Fruit fly (Drosophila melanogaster) whole organism, embryonic: ENCODE data around the gene CG32544.

Experiments used
- Atf-2 ChIP-seq: fragments of 200-800 bp; sonication (Bioruptor generic); optimal IDR thresholded peaks from 2 replicates; lab custom pipeline; 2016; ENCODE audit warnings: missing biosample characterization, missing genetic modification characterization
- BEAF-32 ChIP-seq: fragments of 200-800 bp; sonication (Bioruptor generic); optimal IDR thresholded peaks from 3 replicates; lab custom pipeline; 2017; ENCODE audit warnings: missing biosample characterization, missing genetic modification characterization, mild to moderate bottlenecking, moderate library complexity, missing genetic modification reagents
- CG11247 ChIP-seq: fragments of 200-800 bp; sonication (Bioruptor generic); IDR thresholded peaks from 2 replicates; pipeline ENCODE4 v1.3.6; 2022; ENCODE audit warnings: missing biosample characterization, missing genetic modification characterization
- CG12659 ChIP-seq: fragments of 200-800 bp; sonication (Bioruptor generic); optimal IDR thresholded peaks from 3 replicates; lab custom pipeline; 2017; ENCODE audit warnings: mild to moderate bottlenecking, missing biosample characterization, missing genetic modification reagents, missing genetic modification characterization
- CG13624 ChIP-seq: fragments of 200-800 bp; sonication (Bioruptor generic); optimal IDR thresholded peaks from 2 replicates; lab custom pipeline; 2016; ENCODE audit warnings: missing biosample characterization, missing genetic modification characterization
- CG15479 ChIP-seq: fragments of 200-800 bp; sonication (Bioruptor generic); optimal IDR thresholded peaks from 3 replicates; lab custom pipeline; 2019; ENCODE audit warnings: missing biosample characterization, mild to moderate bottlenecking, missing genetic modification characterization, moderate library complexity
- CG16813 ChIP-seq: fragments of 200-800 bp; sonication (Bioruptor generic); IDR thresholded peaks from 3 replicates; pipeline ENCODE4 v1.3.6; 2022; ENCODE audit warnings: missing biosample characterization, missing genetic modification characterization; ENCODE audit not compliant: partially characterized antibody
- CG4282 ChIP-seq: fragments of 200-800 bp; sonication (Bioruptor generic); optimal IDR thresholded peaks from 2 replicates; lab custom pipeline; 2016; ENCODE audit warnings: missing biosample characterization, missing genetic modification characterization
- CG4360 ChIP-seq: fragments of 200-800 bp; sonication (Bioruptor generic); IDR thresholded peaks from 2 replicates; pipeline ENCODE4 v1.3.6; 2022; ENCODE audit warnings: missing biosample characterization, missing genetic modification characterization
- CG4617 ChIP-seq: fragments of 200-800 bp; sonication (Bioruptor generic); optimal IDR thresholded peaks from 3 replicates; lab custom pipeline; 2016; ENCODE audit warnings: missing biosample characterization, missing genetic modification characterization, borderline replicate concordance
- CG4820 ChIP-seq: fragments of 200-800 bp; sonication (Bioruptor generic); optimal IDR thresholded peaks from 3 replicates; lab custom pipeline; 2016; ENCODE audit warnings: missing biosample characterization, missing genetic modification characterization
- CG8924 ChIP-seq: fragments of 200-800 bp; optimal IDR thresholded peaks from 3 replicates; lab custom pipeline; 2019; ENCODE audit warnings: missing biosample characterization, mild to moderate bottlenecking, missing genetic modification characterization, moderate library complexity
- CoRest ChIP-seq: fragments of 200-800 bp; sonication (Bioruptor generic); optimal IDR thresholded peaks from 3 replicates; lab custom pipeline; 2018; ENCODE audit warnings: missing biosample characterization, mild to moderate bottlenecking, missing genetic modification characterization, moderate library complexity
- D ChIP-seq, 2 experiments: fragments of 200-800 bp in 1 of 2; fragments of >200 bp in 1 of 2; sonication (Bioruptor generic) in 1 of 2; optimal IDR thresholded peaks; 2 replicates in 1 of 2; 3 replicates in 1 of 2; lab custom pipeline; 2017; ENCODE audit warnings: mild to moderate bottlenecking in 1 of 2, missing biosample characterization in 1 of 2, missing genetic modification characterization in 1 of 2, missing genetic modification reagents in 1 of 2
- Ets65A ChIP-seq: fragments of 200-800 bp; sonication (Bioruptor generic); peaks from one replicate; lab custom pipeline; 2016; ENCODE audit warnings: missing biosample characterization, missing genetic modification characterization
- H15 ChIP-seq: fragments of 200-800 bp; sonication (Bioruptor generic); IDR thresholded peaks from 3 replicates; pipeline ENCODE4 v1.3.6; 2022; ENCODE audit warnings: missing biosample characterization, missing genetic modification characterization
- MESR4 ChIP-seq: fragments of 200-800 bp; sonication (Bioruptor generic); optimal IDR thresholded peaks from 2 replicates; lab custom pipeline; 2018; ENCODE audit warnings: missing biosample characterization, mild to moderate bottlenecking, missing genetic modification characterization, moderate library complexity
- Med ChIP-seq: fragments of 200-800 bp; sonication (Bioruptor generic); peaks from one replicate; lab custom pipeline; 2016; ENCODE audit warnings: missing biosample characterization, missing genetic modification characterization, mild to moderate bottlenecking, inconsistent platforms, moderate library complexity
- NC2β ChIP-seq: fragments of 200-800 bp; sonication (Bioruptor generic); optimal IDR thresholded peaks from 2 replicates; lab custom pipeline; 2016; ENCODE audit warnings: missing biosample characterization, missing genetic modification characterization
- Oaz ChIP-seq: fragments of 200-800 bp; sonication (Bioruptor generic); IDR thresholded peaks from 2 replicates; pipeline ENCODE4 v1.3.6; 2022; ENCODE audit warnings: missing biosample characterization, missing genetic modification characterization
- PHDP ChIP-seq: fragments of 200-800 bp; sonication (Bioruptor generic); optimal IDR thresholded peaks from 3 replicates; lab custom pipeline; 2018; ENCODE audit warnings: missing biosample characterization, mild to moderate bottlenecking, missing genetic modification characterization, moderate library complexity
- Side ChIP-seq: fragments of 200-800 bp; sonication (Bioruptor generic); optimal IDR thresholded peaks from 2 replicates; lab custom pipeline; 2016; ENCODE audit warnings: missing biosample characterization, missing genetic modification characterization
- Sry-δ ChIP-seq: fragments of 200-800 bp; sonication (Bioruptor generic); optimal IDR thresholded peaks from 2 replicates; lab custom pipeline; 2016; ENCODE audit warnings: missing biosample characterization, missing genetic modification characterization
- TFAM ChIP-seq: fragments of 200-800 bp; sonication (Bioruptor generic); optimal IDR thresholded peaks from 2 replicates; lab custom pipeline; 2017; ENCODE audit warnings: missing biosample characterization, missing genetic modification characterization, inconsistent platforms
- bowl ChIP-seq: fragments of 200-800 bp; sonication (Bioruptor generic); IDR thresholded peaks from 2 replicates; pipeline ENCODE4 v1.3.6; 2022; ENCODE audit warnings: missing biosample characterization, missing genetic modification characterization
- corto ChIP-seq: fragments of 200-800 bp; sonication (Bioruptor generic); optimal IDR thresholded peaks from 2 replicates; lab custom pipeline; 2016; ENCODE audit warnings: missing biosample characterization, mild to moderate bottlenecking, missing genetic modification characterization, moderate library complexity
- crc ChIP-seq: fragments of 200-800 bp; sonication (Bioruptor generic); optimal IDR thresholded peaks from 2 replicates; lab custom pipeline; 2016; ENCODE audit warnings: missing biosample characterization, missing genetic modification characterization
- ems ChIP-seq: fragments of 200-800 bp; sonication (Bioruptor generic); optimal IDR thresholded peaks from 3 replicates; lab custom pipeline; 2016; ENCODE audit warnings: missing biosample characterization, missing genetic modification characterization
- esg ChIP-seq: fragments of 200-800 bp; sonication (Bioruptor generic); conservative IDR thresholded peaks from 2 replicates; pipeline ENCODE4 v1.3.6; 2022; ENCODE audit warnings: missing biosample characterization, missing genetic modification characterization
- ewg ChIP-seq: fragments of 200-800 bp; sonication (Bioruptor generic); optimal IDR thresholded peaks from 3 replicates; lab custom pipeline; 2017; ENCODE audit warnings: mild to moderate bottlenecking, missing biosample characterization, missing genetic modification reagents, missing genetic modification characterization
- eyg ChIP-seq: fragments of 200-800 bp; sonication (Bioruptor generic); optimal IDR thresholded peaks from 3 replicates; lab custom pipeline; 2016; ENCODE audit warnings: missing biosample characterization, missing genetic modification characterization
- fru ChIP-seq: fragments of >200 bp; optimal IDR thresholded peaks from 2 replicates; lab custom pipeline; 2017
- gce ChIP-seq: fragments of 200-800 bp; sonication (Bioruptor generic); IDR thresholded peaks from 3 replicates; pipeline ENCODE4 v1.3.6; 2022; ENCODE audit warnings: missing biosample characterization, missing genetic modification characterization
- gcm ChIP-seq: fragments of 200-800 bp; sonication (Bioruptor generic); optimal IDR thresholded peaks from 2 replicates; lab custom pipeline; 2019; ENCODE audit warnings: missing biosample characterization, mild to moderate bottlenecking, missing genetic modification characterization, moderate library complexity
- gfzf ChIP-seq: fragments of 200-800 bp; sonication (Bioruptor generic); optimal IDR thresholded peaks from 2 replicates; lab custom pipeline; 2016; ENCODE audit warnings: missing biosample characterization, mild to moderate bottlenecking, missing genetic modification characterization, moderate library complexity
- grn ChIP-seq: fragments of 200-800 bp; sonication (Bioruptor generic); optimal IDR thresholded peaks from 3 replicates; lab custom pipeline; 2017; ENCODE audit warnings: missing biosample characterization, missing genetic modification characterization
- h ChIP-seq: fragments of >200 bp; optimal IDR thresholded peaks from 2 replicates; lab custom pipeline; 2017
- ham ChIP-seq: fragments of 200-800 bp; sonication (Bioruptor generic); IDR thresholded peaks from 2 replicates; pipeline ENCODE4 v1.3.6; 2022; ENCODE audit warnings: missing biosample characterization, missing genetic modification characterization
- lov ChIP-seq, 2 experiments: fragments of 200-800 bp in 1 of 2; fragments of >200 bp in 1 of 2; sonication (Bioruptor generic) in 1 of 2; IDR thresholded peaks in 1 of 2; optimal IDR thresholded peaks in 1 of 2; 2 replicates in 1 of 2; 3 replicates in 1 of 2; pipeline versions ENCODE4 v1.3.6 to Lab custom; 2017 to 2022; ENCODE audit warnings: missing biosample characterization in 1 of 2, missing genetic modification characterization in 1 of 2
- nom ChIP-seq: fragments of 200-800 bp; sonication (Bioruptor generic); optimal IDR thresholded peaks from 2 replicates; lab custom pipeline; 2017; ENCODE audit warnings: missing biosample characterization, missing genetic modification characterization, mild to moderate bottlenecking, moderate library complexity, missing genetic modification reagents
- pros ChIP-seq: fragments of 200-800 bp; sonication (Bioruptor generic); optimal IDR thresholded peaks from 3 replicates; lab custom pipeline; 2019; ENCODE audit warnings: missing biosample characterization, mild to moderate bottlenecking, missing genetic modification characterization, moderate library complexity
- ranshi ChIP-seq: fragments of 200-800 bp; sonication (Bioruptor generic); IDR thresholded peaks from 2 replicates; pipeline ENCODE4 v1.3.6; 2022; ENCODE audit warnings: missing biosample characterization, missing genetic modification characterization
- row ChIP-seq: fragments of 200-800 bp; sonication (Bioruptor generic); IDR thresholded peaks from 3 replicates; pipeline ENCODE4 v1.3.6; 2022; ENCODE audit warnings: missing biosample characterization, missing genetic modification characterization
- scrt ChIP-seq: fragments of 200-800 bp; sonication (Bioruptor generic); optimal IDR thresholded peaks from 2 replicates; lab custom pipeline; 2018; ENCODE audit warnings: missing biosample characterization, mild to moderate bottlenecking, missing genetic modification characterization, moderate library complexity
- sens ChIP-seq: fragments of 200-800 bp; sonication (Bioruptor generic); peaks from one replicate; lab custom pipeline; 2016; ENCODE audit warnings: missing biosample characterization, missing genetic modification characterization
- twi ChIP-seq: fragments of 200-800 bp; optimal IDR thresholded peaks from 2 replicates; lab custom pipeline; 2019; ENCODE audit warnings: missing biosample characterization, mild to moderate bottlenecking, missing genetic modification characterization, moderate library complexity
- vnd ChIP-seq: fragments of 200-800 bp; sonication (Bioruptor generic); IDR thresholded peaks from 3 replicates; pipeline ENCODE4 v1.3.6; 2022; ENCODE audit warnings: missing biosample characterization, missing genetic modification characterization; ENCODE audit not compliant: partially characterized antibody
- zfh1 ChIP-seq: fragments of 200-800 bp; sonication (Bioruptor generic); IDR thresholded peaks from 3 replicates; pipeline ENCODE4 v1.3.6; 2022; ENCODE audit warnings: missing biosample characterization, missing genetic modification characterization

The CG32544 gene

dm6 chrX:18866289-18866832 lies 6.3 kb downstream of the CG32544 start:
- TF ChIP-seq grn (GFP tag; lab: Kevin White, UChicago) = peak; percentile 26
- peak; percentile 26 for TF ChIP-seq CG15479 (GFP tag; lab: Kevin White, UChicago)
- TF ChIP-seq sens (GFP tag; lab: Kevin White, UChicago) = peak; percentile 3
- peak; percentile 40 for TF ChIP-seq D (optimal IDR thresholded peaks at IDR 0.05; lab: Kevin White, UChicago)
- TF ChIP-seq D (GFP tag; optimal IDR thresholded peaks at IDR 0.05; lab: Kevin White, UChicago) = no peak
- TF ChIP-seq CG8924 = no peak
- TF ChIP-seq nom (GFP tag; lab: Kevin White, UChicago) = peak; percentile 81
- TF ChIP-seq CG4360 (GFP tag; lab: Robert Waterston, UW) = peak; percentile 17; the same call in 1 of the 2 replicates
- no peak for TF ChIP-seq CoRest (tag; lab: Kevin White, UChicago)
- TF ChIP-seq Atf-2 (GFP tag; lab: Kevin White, UChicago) = no peak
- peak; percentile 6 for TF ChIP-seq ewg (GFP tag; lab: Kevin White, UChicago)
- TF ChIP-seq twi (tag; lab: Kevin White, UChicago) = no peak
- peak; percentile 2 for TF ChIP-seq pros (GFP tag; lab: Kevin White, UChicago)

dm6 chrX:18868142-18868541 lies 8.1 kb downstream of the CG32544 start:
- TF ChIP-seq Sry-δ (no peak), gcm (GFP tag; lab: Kevin White, UChicago) (peak; percentile 17), Med (GFP tag; lab: Kevin White, UChicago) (peak; percentile 35), CG11247 (no peak), gce (GFP tag; lab: Robert Waterston, UW) (no peak), Ets65A (GFP tag; lab: Kevin White, UChicago) (peak; percentile 17), h (lab: Kevin White, UChicago) (no peak), ems (GFP tag; lab: Kevin White, UChicago) (no peak), Side (GFP tag; lab: Kevin White, UChicago) (no peak), Oaz (GFP tag; lab: Robert Waterston, UW) (no peak), ranshi (no peak), CG16813 (GFP tag; lab: Robert Waterston, UW) (0 out of 3 replicates have a peak, but pooled peaks have one; percentile 19), gfzf (GFP tag; lab: Kevin White, UChicago) (peak; percentile 4), row (GFP tag; lab: Robert Waterston, UW) (no peak), CG4820 (peak; percentile 71), lov (optimal IDR thresholded peaks at IDR 0.05; lab: Kevin White, UChicago) (no peak), lov (GFP tag; IDR thresholded peaks at IDR 0.05; lab: Robert Waterston, UW) (no peak), esg (GFP tag; lab: Robert Waterston, UW) (no peak), sens (GFP tag; lab: Kevin White, UChicago) (peak; percentile 60), BEAF-32 (GFP tag; lab: Kevin White, UChicago) (peak; percentile 8), H15 (GFP tag; lab: Robert Waterston, UW) (no peak), eyg (GFP tag; lab: Kevin White, UChicago) (no peak), pros (GFP tag; lab: Kevin White, UChicago) (no peak), crc (GFP tag; lab: Kevin White, UChicago) (no peak), CG13624 (no peak)

- peak; percentile 49; the same call in 1 of the 3 replicates for TF ChIP-seq zfh1
- TF ChIP-seq CG4617 (GFP tag; lab: Kevin White, UChicago) = no peak
- TF ChIP-seq CG4282 (GFP tag; lab: Kevin White, UChicago) = no peak
- TF ChIP-seq fru (lab: Kevin White, UChicago) = no peak
- TF ChIP-seq ham = no peak
- TF ChIP-seq scrt (GFP tag; lab: Kevin White, UChicago) = no peak
- peak; percentile 41 for TF ChIP-seq CG13624
- no peak for TF ChIP-seq MESR4 (GFP tag; lab: Kevin White, UChicago)
- no peak for TF ChIP-seq bowl
- no peak for TF ChIP-seq vnd (GFP tag; lab: Robert Waterston, UW)
- no peak for TF ChIP-seq TFAM (GFP tag; lab: Kevin White, UChicago)
- TF ChIP-seq PHDP (tag; lab: Kevin White, UChicago) = peak; percentile 31
- TF ChIP-seq CG12659 = no peak
- TF ChIP-seq NC2β (GFP tag; lab: Kevin White, UChicago) = no peak
- no peak for TF ChIP-seq corto
Measured at dm6 chrX:18869489-18870132, 9.5 kb downstream of the CG32544 start.
